Worm (Caenorhabditis elegans) whole organism, young adult: ENCODE results near the gene B0252.11.

Experiments
- B0261.1 ChIP-seq: sonication (generic microtip); optimal IDR thresholded peaks from 2 replicates; lab custom pipeline; 2016; ENCODE audit warnings: mild to moderate bottlenecking, missing genetic modification characterization, moderate library complexity, missing compliant biosample characterization
- dpl-1 ChIP-seq: fragments of 150-350 bp; optimal IDR thresholded peaks from 2 replicates; lab custom pipeline; 2014; ENCODE audit warnings: missing biosample characterization, missing genetic modification reagents, missing genetic modification characterization
- efl-1 ChIP-seq: fragments of 150-350 bp; optimal IDR thresholded peaks from 2 replicates; lab custom pipeline; 2014; ENCODE audit warnings: missing biosample characterization, missing genetic modification reagents, missing genetic modification characterization
- him-1 ChIP-seq: sonication (generic microtip); optimal IDR thresholded peaks from 2 replicates; lab custom pipeline; 2016; ENCODE audit warnings: missing genotype, missing genetic modification reagents, missing genetic modification characterization, missing compliant biosample characterization
- lsl-1 ChIP-seq: fragments of 200-800 bp; sonication (Bioruptor generic); optimal IDR thresholded peaks from 2 replicates; lab custom pipeline; 2018; ENCODE audit warnings: mild to moderate bottlenecking, missing genetic modification characterization, moderate library complexity, missing compliant biosample characterization
- snpc-4 ChIP-seq, 5 experiments: fragments of 150-350 bp in 1 of 5; sonication (generic microtip) in 4 of 5; optimal IDR thresholded peaks; 2 replicates each; lab custom pipeline; 2014 to 2018; ENCODE audit warnings: missing genetic modification characterization in 5 of 5, missing biosample characterization in 3 of 5, antibody characterized with exemption in 2 of 5, mild to moderate bottlenecking in 2 of 5, missing compliant biosample characterization in 2 of 5, missing genotype in 2 of 5, moderate library complexity in 2 of 5, missing genetic modification reagents in 1 of 5
- tlf-1 ChIP-seq: fragments of 200-800 bp; sonication (Bioruptor generic); optimal IDR thresholded peaks from 2 replicates; lab custom pipeline; 2018; ENCODE audit warnings: mild to moderate bottlenecking, missing genetic modification characterization, missing compliant biosample characterization
- unc-62 ChIP-seq: fragments of 150-350 bp; optimal IDR thresholded peaks from 2 replicates; lab custom pipeline; 2014; ENCODE audit warnings: missing biosample characterization, missing genetic modification reagents, missing genetic modification characterization

DNA sequence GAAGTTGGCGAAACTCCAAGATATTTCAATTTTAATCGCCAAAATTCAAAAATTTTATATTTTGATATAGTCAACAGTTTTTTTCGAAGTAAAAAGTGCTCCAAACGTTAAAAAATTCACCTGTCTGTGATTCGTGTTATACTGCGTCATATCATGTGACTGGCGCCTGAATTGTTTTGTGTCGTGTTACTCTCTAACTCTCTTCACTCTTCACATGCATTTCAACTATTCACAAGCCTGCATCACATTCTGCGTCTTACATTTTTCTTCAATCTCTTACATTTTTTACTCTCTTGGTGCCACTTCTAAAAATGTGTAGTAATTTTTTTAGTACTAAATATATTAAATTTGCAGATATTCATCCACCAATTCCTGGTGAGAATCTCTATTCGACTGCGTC lies 10.8 kb upstream of the B0252.11 start, which contains the start of gene flcn-1:
- TF ChIP-seq unc-62 (GFP tag; lab: Kevin White, UChicago) (no peak), snpc-4 (GFP tag; optimal IDR thresholded peaks at IDR 0.05; lab: Kevin White, UChicago) (no peak), snpc-4 (tag; optimal IDR thresholded peaks at IDR 0.05; lab: Kevin White, UChicago) (no peak), tlf-1 (GFP tag; lab: Kevin White, UChicago) (no peak), B0261.1 (no peak), lsl-1 (GFP tag; lab: Kevin White, UChicago) (no peak), him-1 (tag; lab: Kevin White, UChicago) (no peak), efl-1 (no peak), dpl-1 (GFP tag; lab: Kevin White, UChicago) (no peak)
